Worm (Caenorhabditis elegans): ENCODE data around the gene msp-65.

msp-65 gene

DNA sequence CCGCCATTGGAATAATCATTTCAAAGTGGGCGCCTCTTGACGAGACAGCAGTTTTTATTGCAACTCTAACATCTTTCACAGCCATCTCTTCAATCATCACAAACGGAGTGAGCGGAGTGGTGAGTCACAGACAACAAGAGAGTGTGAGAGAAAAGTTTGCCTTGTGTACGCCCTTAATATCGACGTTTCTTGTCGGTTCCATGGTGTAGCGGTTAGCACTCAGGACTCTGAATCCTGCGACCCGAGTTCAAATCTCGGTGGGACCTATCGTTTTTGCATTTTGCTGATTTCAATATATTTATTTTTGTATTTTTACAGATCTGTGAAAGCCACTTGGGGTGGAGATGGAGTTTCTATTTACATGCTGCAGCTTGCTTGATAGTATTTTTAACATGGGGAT lies 18.2 kb downstream of the msp-65 start (continued):
- peak; percentile 14 for TF ChIP-seq jun-1 (tag; optimal IDR thresholded peaks at IDR 0.05)
- peak; percentile 60 for TF ChIP-seq nhr-20 (tag; optimal IDR thresholded peaks at IDR 0.05)
- peak; percentile 29 for TF ChIP-seq pax-3 (tag; optimal IDR thresholded peaks at IDR 0.05)
- peak; percentile 35; the same call in 1 of the 2 replicates for TF ChIP-seq ceh-88 (GFP tag; IDR thresholded peaks at IDR 0.05)
- peak in 1 of 2 experiments; percentile 51 for TF ChIP-seq mdl-1 (tag; optimal IDR thresholded peaks at IDR 0.05)
- no peak for TF ChIP-seq nhr-11 (tag; optimal IDR thresholded peaks at IDR 0.05)
- peak; percentile 41 for TF ChIP-seq nhr-77 (tag; optimal IDR thresholded peaks at IDR 0.05)
- TF ChIP-seq tlp-1 (tag; optimal IDR thresholded peaks at IDR 0.05): no peak
- no peak for TF ChIP-seq zip-4 (GFP tag; optimal IDR thresholded peaks at IDR 0.05)
- peak; percentile 50 for TF ChIP-seq mep-1 (tag; optimal IDR thresholded peaks at IDR 0.05)
- peak in 1 of 6 experiments; percentile 49 for TF ChIP-seq elt-3 (tag; optimal IDR thresholded peaks at IDR 0.05)
- no peak for TF ChIP-seq aha-1 (tag; optimal IDR thresholded peaks at IDR 0.05)
- TF ChIP-seq alr-1 (tag; optimal IDR thresholded peaks at IDR 0.05; ENCODE audit: borderline replicate concordance): no peak
- TF ChIP-seq nhr-19 (GFP tag; conservative IDR thresholded peaks at IDR 0.05): peak; percentile 65
- peak; percentile 33 for TF ChIP-seq skn-1 (tag; optimal IDR thresholded peaks at IDR 0.05)
- TF ChIP-seq unc-98 (GFP tag; IDR thresholded peaks at IDR 0.05): no peak
- no peak for TF ChIP-seq rnt-1 (tag; optimal IDR thresholded peaks at IDR 0.05)
- peak; percentile 59 for TF ChIP-seq swsn-7 (tag; optimal IDR thresholded peaks at IDR 0.05)
- no peak for TF ChIP-seq efl-3 (GFP tag; optimal IDR thresholded peaks at IDR 0.05)
- TF ChIP-seq lin-14 (GFP tag; optimal IDR thresholded peaks at IDR 0.05): peak; percentile 75
- TF ChIP-seq ama-1 (optimal IDR thresholded peaks at IDR 0.05): no peak
- peak; percentile 79 for TF ChIP-seq nhr-47 (tag; optimal IDR thresholded peaks at IDR 0.05)
- peak; percentile 23 for TF ChIP-seq blmp-1 (tag; optimal IDR thresholded peaks at IDR 0.05)
- TF ChIP-seq xbp-1 (tag; optimal IDR thresholded peaks at IDR 0.05): peak; percentile 50
- no peak for TF ChIP-seq fkh-8 (tag; optimal IDR thresholded peaks at IDR 0.05)
- TF ChIP-seq snpc-4 (tag; optimal IDR thresholded peaks at IDR 0.05): peak; percentile 56
- TF ChIP-seq lin-15B (tag; optimal IDR thresholded peaks at IDR 0.05): no peak
- no peak for TF ChIP-seq grh-1 (GFP tag; IDR thresholded peaks at IDR 0.05)
- no peak for TF ChIP-seq nhr-12 (tag; optimal IDR thresholded peaks at IDR 0.05)
- TF ChIP-seq sptf-1 (tag; optimal IDR thresholded peaks at IDR 0.05): no peak
- no peak for TF ChIP-seq lir-3 (tag; optimal IDR thresholded peaks at IDR 0.05; ENCODE audit: poor library complexity)
- no peak for TF ChIP-seq Y116A8C.19 (tag; optimal IDR thresholded peaks at IDR 0.05; ENCODE audit: borderline replicate concordance)
- peak; percentile 55 to 74 for TF ChIP-seq lin-35 (GFP tag; optimal IDR thresholded peaks at IDR 0.05)
- TF ChIP-seq irx-1 (tag; optimal IDR thresholded peaks at IDR 0.05): peak; percentile 50
- no peak for TF ChIP-seq fkh-4 (tag; optimal IDR thresholded peaks at IDR 0.05; ENCODE audit: borderline replicate concordance)
- no peak for TF ChIP-seq ces-1 (GFP tag; optimal IDR thresholded peaks at IDR 0.05)
- no peak for TF ChIP-seq hlh-4 (tag; optimal IDR thresholded peaks at IDR 0.05)
- TF ChIP-seq ztf-4 (tag; optimal IDR thresholded peaks at IDR 0.05): no peak
- no peak for TF ChIP-seq ceh-90 (tag; optimal IDR thresholded peaks at IDR 0.05)
- no peak for TF ChIP-seq mab-9 (GFP tag; IDR thresholded peaks at IDR 0.05)
- TF ChIP-seq unc-130 (tag; optimal IDR thresholded peaks at IDR 0.05): peak; percentile 55
- peak; percentile 43 to 63 for TF ChIP-seq efl-1 (optimal IDR thresholded peaks at IDR 0.05)
- TF ChIP-seq efl-1 (GFP tag; optimal IDR thresholded peaks at IDR 0.05 in 1 of 2): peak; percentile 49 to 95
- TF ChIP-seq unc-86 (tag; optimal IDR thresholded peaks at IDR 0.05): peak; percentile 11
- peak; percentile 36 for TF ChIP-seq aly-2 (tag; optimal IDR thresholded peaks at IDR 0.05)
- no peak for TF ChIP-seq nhr-76 (tag; optimal IDR thresholded peaks at IDR 0.05)
- no peak for TF ChIP-seq sup-37 (GFP tag; optimal IDR thresholded peaks at IDR 0.05)
- peak; percentile 36 for TF ChIP-seq isw-1 (GFP tag; IDR thresholded peaks at IDR 0.05)
- TF ChIP-seq hpl-2 (GFP tag; optimal IDR thresholded peaks at IDR 0.05): no peak
- peak; percentile 82 for TF ChIP-seq snu-23 (GFP tag; optimal IDR thresholded peaks at IDR 0.05)
- TF ChIP-seq dsc-1 (tag; optimal IDR thresholded peaks at IDR 0.05): peak; percentile 56
- TF ChIP-seq elt-2 (tag; optimal IDR thresholded peaks at IDR 0.05): no peak
- no peak for TF ChIP-seq ztf-11 (tag; optimal IDR thresholded peaks at IDR 0.05)
- peak; percentile 26 to 74 for TF ChIP-seq lsy-2 (tag; optimal IDR thresholded peaks at IDR 0.05)

All from whole organism, L1 larva.